Worm (Caenorhabditis elegans): ENCODE measurements around the gene T03F6.10.

ce11 chrIII:13423414-13423813 is 45.3 kb upstream of the T03F6.10 start, which contains the start of gene exo-1:
- no peak for TF ChIP-seq egl-27 (tag; optimal IDR thresholded peaks at IDR 0.05)
- TF ChIP-seq unc-62 (GFP tag; optimal IDR thresholded peaks at IDR 0.05 in 1 of 2), result no peak
- no peak for TF ChIP-seq unc-62 (tag; optimal IDR thresholded peaks at IDR 0.05)
- TF ChIP-seq F44E2.7 (GFP tag; IDR thresholded peaks at IDR 0.05), result no peak
- TF ChIP-seq php-3 (GFP tag; IDR thresholded peaks at IDR 0.05), result no peak
- no peak for TF ChIP-seq lim-7 (GFP tag; IDR thresholded peaks at IDR 0.05)
- TF ChIP-seq ama-1 (optimal IDR thresholded peaks at IDR 0.05), result no peak
- TF ChIP-seq daf-19 (GFP tag; conservative IDR thresholded peaks at IDR 0.05), result no peak
- TF ChIP-seq ztf-7 (tag; optimal IDR thresholded peaks at IDR 0.05), result no peak
- TF ChIP-seq nhr-28 (tag; optimal IDR thresholded peaks at IDR 0.05), result peak; percentile 82
- TF ChIP-seq lsy-2 (tag; optimal IDR thresholded peaks at IDR 0.05), result peak in 1 of 2 experiments; percentile 87
- TF ChIP-seq F49E8.2 (tag; optimal IDR thresholded peaks at IDR 0.05; ENCODE audit: borderline replicate concordance), result no peak

All from whole organism, L4 larva.